Worm (Caenorhabditis elegans): ENCODE measurements around the gene Y57G11B.8.

The Y57G11B.8 gene

ce11 chrIV:14576471-14576870 lies 2.0 kb downstream of the Y57G11B.8 start:
- TF ChIP-seq ztf-11 (tag; optimal IDR thresholded peaks at IDR 0.05) = no peak
- no peak for TF ChIP-seq elt-1 (tag; optimal IDR thresholded peaks at IDR 0.05)
- TF ChIP-seq lsy-12 (tag; optimal IDR thresholded peaks at IDR 0.05) = peak; percentile 1
- TF ChIP-seq nhr-12 (tag; optimal IDR thresholded peaks at IDR 0.05) = no peak
- peak; percentile 41 for TF ChIP-seq snpc-4 (tag; optimal IDR thresholded peaks at IDR 0.05)
- no peak for TF ChIP-seq mdl-1 (tag; optimal IDR thresholded peaks at IDR 0.05)
- no peak for TF ChIP-seq eor-1 (tag; optimal IDR thresholded peaks at IDR 0.05)
- no peak for TF ChIP-seq sea-2 (GFP tag; optimal IDR thresholded peaks at IDR 0.05)
- TF ChIP-seq R02D3.7 (tag; optimal IDR thresholded peaks at IDR 0.05) = no peak
- TF ChIP-seq elt-3 (tag; optimal IDR thresholded peaks at IDR 0.05) = no peak
- no peak for TF ChIP-seq ceh-82 (tag; optimal IDR thresholded peaks at IDR 0.05)
- no peak for TF ChIP-seq unc-39 (tag; optimal IDR thresholded peaks at IDR 0.05)
- TF ChIP-seq zag-1 (tag; optimal IDR thresholded peaks at IDR 0.05) = no peak
- TF ChIP-seq ztf-4 (tag; optimal IDR thresholded peaks at IDR 0.05) = no peak
- TF ChIP-seq hmg-11 (tag; optimal IDR thresholded peaks at IDR 0.05) = peak; percentile 41
- no peak for TF ChIP-seq egl-27 (tag; optimal IDR thresholded peaks at IDR 0.05)
- no peak for TF ChIP-seq daf-12 (tag; optimal IDR thresholded peaks at IDR 0.05)
- TF ChIP-seq nfya-1 (tag; optimal IDR thresholded peaks at IDR 0.05; ENCODE audit: insufficient read depth) = peak; percentile 58
- no peak for TF ChIP-seq skn-1 (tag; optimal IDR thresholded peaks at IDR 0.05)
- TF ChIP-seq nhr-43 (tag; optimal IDR thresholded peaks at IDR 0.05; ENCODE audit: poor library complexity, severe bottlenecking) = peak; percentile 58
- no peak for TF ChIP-seq pha-4 (tag; optimal IDR thresholded peaks at IDR 0.05)

ce11 chrIV:14574282-14574869 lies 4.1 kb downstream of the Y57G11B.8 start, which contains the start of the genes Y57G11B.3 and Y57G11B.5:
Y57G11B.3 (minus strand) TSS chrIV:14574382.
Y57G11B.5 (plus strand) TSS chrIV:14574819.
- TF ChIP-seq ztf-11 (tag; optimal IDR thresholded peaks at IDR 0.05) (no peak), nhr-25 (tag; optimal IDR thresholded peaks at IDR 0.05) (no peak), fkh-2 (tag; optimal IDR thresholded peaks at IDR 0.05) (no peak), daf-12 (tag; optimal IDR thresholded peaks at IDR 0.05) (no peak), zag-1 (tag; optimal IDR thresholded peaks at IDR 0.05) (no peak), fkh-10 (GFP tag; optimal IDR thresholded peaks at IDR 0.05) (no peak), nhr-76 (tag; optimal IDR thresholded peaks at IDR 0.05) (no peak)

ce11 chrIV:14573068-14573467 lies 5.4 kb downstream of the Y57G11B.8 start:
- TF ChIP-seq nfya-1 (tag; optimal IDR thresholded peaks at IDR 0.05; ENCODE audit: insufficient read depth) (peak; percentile 82), egl-5 (tag; optimal IDR thresholded peaks at IDR 0.05) (no peak), egl-27 (tag; optimal IDR thresholded peaks at IDR 0.05) (no peak), mml-1 (tag; optimal IDR thresholded peaks at IDR 0.05) (no peak), sea-2 (GFP tag; optimal IDR thresholded peaks at IDR 0.05) (no peak), R02D3.7 (tag; optimal IDR thresholded peaks at IDR 0.05) (no peak), zag-1 (tag; optimal IDR thresholded peaks at IDR 0.05) (no peak)

- TF ChIP-seq ZK546.5 (tag; optimal IDR thresholded peaks at IDR 0.05) (no peak), nhr-67 (tag; optimal IDR thresholded peaks at IDR 0.05) (no peak), nhr-43 (tag; optimal IDR thresholded peaks at IDR 0.05; ENCODE audit: poor library complexity, severe bottlenecking) (no peak), nhr-28 (tag; optimal IDR thresholded peaks at IDR 0.05) (no peak), mml-1 (tag; optimal IDR thresholded peaks at IDR 0.05) (no peak), ztf-4 (tag; optimal IDR thresholded peaks at IDR 0.05) (no peak), unc-39 (tag; optimal IDR thresholded peaks at IDR 0.05) (no peak), ceh-82 (tag; optimal IDR thresholded peaks at IDR 0.05) (no peak), ceh-16 (tag; optimal IDR thresholded peaks at IDR 0.05) (no peak), tbx-2 (tag; optimal IDR thresholded peaks at IDR 0.05) (no peak), nfya-1 (tag; optimal IDR thresholded peaks at IDR 0.05; ENCODE audit: insufficient read depth) (no peak), aly-2 (tag; optimal IDR thresholded peaks at IDR 0.05) (no peak), R02D3.7 (tag; optimal IDR thresholded peaks at IDR 0.05) (no peak), ceh-9 (tag; optimal IDR thresholded peaks at IDR 0.05) (no peak), nhr-23 (tag; optimal IDR thresholded peaks at IDR 0.05) (no peak), nhr-12 (tag; optimal IDR thresholded peaks at IDR 0.05) (no peak)
These were observed 5.9 kb downstream of the Y57G11B.8 start, which contains the start of gene glb-34 for ce11 chrIV:14572607-14573006. glb-34 (minus strand) TSS chrIV:14572707.

Data from whole organism, L3 larva.